Worm (Caenorhabditis elegans) whole organism, L1 larva: ENCODE measurements around the gene srsx-19.

Experiments used
- C04F5.9 ChIP-seq: sonication (generic microtip); optimal IDR thresholded peaks from 2 replicates; lab custom pipeline; 2016; ENCODE audit warnings: missing genetic modification characterization, missing compliant biosample characterization
- alr-1 ChIP-seq: fragments of 200-800 bp; sonication (Bioruptor generic); optimal IDR thresholded peaks from 2 replicates; lab custom pipeline; 2018; ENCODE audit warnings: borderline replicate concordance, mild to moderate bottlenecking, missing genetic modification characterization, missing compliant biosample characterization
- aly-2 ChIP-seq: fragments of 150-350 bp; optimal IDR thresholded peaks from 2 replicates; lab custom pipeline; 2014; ENCODE audit warnings: missing biosample characterization, missing genetic modification characterization
- ama-1 ChIP-seq: fragments of 150-350 bp; optimal IDR thresholded peaks from 2 replicates; lab custom pipeline; 2014
- blmp-1 ChIP-seq: fragments of 150-350 bp; optimal IDR thresholded peaks from 2 replicates; lab custom pipeline; 2014; ENCODE audit warnings: missing biosample characterization, missing genetic modification characterization
- ceh-63 ChIP-seq: fragments of 200-800 bp; sonication (Bioruptor generic); optimal IDR thresholded peaks from 2 replicates; lab custom pipeline; 2018; ENCODE audit warnings: mild to moderate bottlenecking, missing genetic modification characterization, missing compliant biosample characterization
- ceh-82 ChIP-seq, 3 experiments: fragments of 150-350 bp in 1 of 3; sonication (generic microtip) in 2 of 3; optimal IDR thresholded peaks; 2 replicates each; lab custom pipeline; 2014 to 2017; ENCODE audit warnings: missing biosample characterization in 3 of 3, missing genetic modification characterization in 3 of 3
- ceh-88 ChIP-seq: fragments of 200-800 bp; sonication (Bioruptor generic); IDR thresholded peaks from 2 replicates; pipeline ENCODE4 v1.3.6; 2022; ENCODE audit warnings: missing genetic modification characterization, missing compliant biosample characterization
- ces-1 ChIP-seq: fragments of 150-350 bp; optimal IDR thresholded peaks from 2 replicates; lab custom pipeline; 2014; ENCODE audit warnings: missing biosample characterization, missing genetic modification reagents, missing genetic modification characterization
- dsc-1 ChIP-seq: sonication (generic microtip); optimal IDR thresholded peaks from 2 replicates; lab custom pipeline; 2016; ENCODE audit warnings: mild to moderate bottlenecking, missing genetic modification characterization, missing compliant biosample characterization
- efl-1 ChIP-seq, 4 experiments: fragments of 150-350 bp; optimal IDR thresholded peaks in 3 of 4; peaks in 1 of 4; 1 replicate in 1 of 4; 2 replicates in 3 of 4; lab custom pipeline; 2014; ENCODE audit warnings: missing biosample characterization in 2 of 4, missing genetic modification characterization in 2 of 4, missing genetic modification reagents in 2 of 4
- egl-13 ChIP-seq: sonication (generic microtip); optimal IDR thresholded peaks from 2 replicates; lab custom pipeline; 2016; ENCODE audit warnings: missing genotype, missing genetic modification reagents, missing genetic modification characterization, missing compliant biosample characterization
- egl-27 ChIP-seq, 2 experiments: fragments of 150-350 bp in 1 of 2; sonication (generic microtip); optimal IDR thresholded peaks; 3 replicates each; lab custom pipeline; 2017 to 2018; ENCODE audit warnings: missing biosample characterization in 2 of 2, missing genetic modification characterization in 2 of 2, missing genetic modification reagents in 2 of 2
- elt-3 ChIP-seq, 6 experiments: fragments of 150-350 bp in 1 of 6; sonication (generic microtip); optimal IDR thresholded peaks; 2 replicates each; lab custom pipeline; 2017 to 2018; ENCODE audit warnings: missing biosample characterization in 6 of 6, missing genetic modification characterization in 6 of 6, inconsistent platforms in 1 of 6
- fkh-8 ChIP-seq: sonication (generic microtip); optimal IDR thresholded peaks from 2 replicates; lab custom pipeline; 2016; ENCODE audit warnings: mild to moderate bottlenecking, missing genetic modification characterization, missing compliant biosample characterization
- fos-1 ChIP-seq: fragments of 150-350 bp; optimal IDR thresholded peaks from 2 replicates; lab custom pipeline; 2014; ENCODE audit warnings: missing biosample characterization, missing genetic modification characterization
- grh-1 ChIP-seq: fragments of 200-800 bp; sonication (Bioruptor generic); IDR thresholded peaks from 2 replicates; pipeline ENCODE4 v1.3.6; 2022; ENCODE audit warnings: missing genetic modification reagents, missing genetic modification characterization, missing compliant biosample characterization
- irx-1 ChIP-seq: sonication (generic microtip); optimal IDR thresholded peaks from 2 replicates; lab custom pipeline; 2016; ENCODE audit warnings: missing genetic modification characterization, missing compliant biosample characterization
- isw-1 ChIP-seq: fragments of 200-800 bp; sonication (Bioruptor generic); IDR thresholded peaks from 2 replicates; pipeline ENCODE4 v1.3.6; 2022; ENCODE audit warnings: missing genetic modification characterization, missing compliant biosample characterization
- lin-14 ChIP-seq: fragments of 200-800 bp; sonication (Bioruptor generic); optimal IDR thresholded peaks from 2 replicates; lab custom pipeline; 2018; ENCODE audit warnings: mild to moderate bottlenecking, missing genetic modification characterization, moderate library complexity, missing compliant biosample characterization
- lin-15B ChIP-seq: fragments of 150-350 bp; sonication (generic microtip); optimal IDR thresholded peaks from 3 replicates; lab custom pipeline; 2014; ENCODE audit warnings: missing biosample characterization, missing genetic modification characterization
- lir-3 ChIP-seq: sonication (generic microtip); optimal IDR thresholded peaks from 2 replicates; lab custom pipeline; 2016; ENCODE audit warnings: mild to moderate bottlenecking, missing genetic modification characterization, moderate library complexity, missing compliant biosample characterization; ENCODE audit not compliant: poor library complexity
- lsy-2 ChIP-seq, 2 experiments: fragments of 150-350 bp; optimal IDR thresholded peaks; 2 replicates each; lab custom pipeline; 2014; ENCODE audit warnings: missing biosample characterization in 2 of 2, missing genetic modification characterization in 2 of 2
- mab-9 ChIP-seq: fragments of 200-800 bp; sonication (Bioruptor generic); IDR thresholded peaks from 2 replicates; pipeline ENCODE4 v1.3.6; 2022; ENCODE audit warnings: missing genetic modification reagents, missing genetic modification characterization, missing compliant biosample characterization
- mep-1 ChIP-seq: fragments of 150-350 bp; optimal IDR thresholded peaks from 2 replicates; lab custom pipeline; 2014; ENCODE audit warnings: missing biosample characterization, missing genetic modification characterization
- nhr-12 ChIP-seq: sonication (generic microtip); optimal IDR thresholded peaks from 2 replicates; lab custom pipeline; 2017; ENCODE audit warnings: missing biosample characterization, missing genetic modification characterization
- nhr-237 ChIP-seq: fragments of 150-350 bp; optimal IDR thresholded peaks from 2 replicates; lab custom pipeline; 2014; ENCODE audit warnings: missing biosample characterization, missing genetic modification characterization
- nhr-71 ChIP-seq: sonication (generic microtip); optimal IDR thresholded peaks from 2 replicates; lab custom pipeline; 2016; ENCODE audit warnings: mild to moderate bottlenecking, missing genetic modification characterization, moderate library complexity, missing compliant biosample characterization
- nhr-76 ChIP-seq: sonication (generic microtip); optimal IDR thresholded peaks from 2 replicates; lab custom pipeline; 2017; ENCODE audit warnings: missing biosample characterization, missing genetic modification characterization
- nhr-84 ChIP-seq: sonication (generic microtip); optimal IDR thresholded peaks from 2 replicates; lab custom pipeline; 2017; ENCODE audit warnings: missing biosample characterization, missing genetic modification characterization
- nhr-85 ChIP-seq: sonication (generic microtip); peaks from one replicate; lab custom pipeline; 2016; ENCODE audit warnings: missing genetic modification characterization, inconsistent platforms, missing compliant biosample characterization
- pag-3 ChIP-seq: sonication (generic microtip); optimal IDR thresholded peaks from 2 replicates; lab custom pipeline; 2017; ENCODE audit warnings: missing genetic modification characterization, mild to moderate bottlenecking, missing compliant biosample characterization, antibody characterized with exemption, borderline replicate concordance; ENCODE audit not compliant: insufficient read depth
- snu-23 ChIP-seq: sonication (generic microtip); optimal IDR thresholded peaks from 2 replicates; lab custom pipeline; 2016; ENCODE audit warnings: missing genetic modification characterization, missing compliant biosample characterization
- sptf-1 ChIP-seq: fragments of 150-350 bp; optimal IDR thresholded peaks from 2 replicates; lab custom pipeline; 2014; ENCODE audit warnings: missing biosample characterization, missing genetic modification characterization
- sup-37 ChIP-seq: fragments of 200-800 bp; sonication (Bioruptor generic); optimal IDR thresholded peaks from 2 replicates; lab custom pipeline; 2018; ENCODE audit warnings: mild to moderate bottlenecking, missing genetic modification characterization, missing compliant biosample characterization
- tbx-2 ChIP-seq: sonication (generic microtip); optimal IDR thresholded peaks from 2 replicates; lab custom pipeline; 2016; ENCODE audit warnings: missing genetic modification characterization, missing compliant biosample characterization
- tlp-1 ChIP-seq: fragments of 150-350 bp; optimal IDR thresholded peaks from 2 replicates; lab custom pipeline; 2014; ENCODE audit warnings: missing biosample characterization, missing genetic modification characterization
- unc-130 ChIP-seq: fragments of 150-350 bp; optimal IDR thresholded peaks from 2 replicates; lab custom pipeline; 2017; ENCODE audit warnings: missing biosample characterization, missing genetic modification characterization, inconsistent platforms
- unc-62 ChIP-seq: fragments of 150-350 bp; optimal IDR thresholded peaks from 2 replicates; lab custom pipeline; 2014; ENCODE audit warnings: missing biosample characterization, missing genetic modification reagents, missing genetic modification characterization
- unc-86 ChIP-seq: sonication (generic microtip); optimal IDR thresholded peaks from 2 replicates; lab custom pipeline; 2016; ENCODE audit warnings: missing genetic modification characterization, missing compliant biosample characterization
- vab-15 ChIP-seq: sonication (generic microtip); optimal IDR thresholded peaks from 2 replicates; lab custom pipeline; 2017; ENCODE audit warnings: missing genotype, mild to moderate bottlenecking, missing genetic modification characterization, missing compliant biosample characterization
- zag-1 ChIP-seq: fragments of 150-350 bp; optimal IDR thresholded peaks from 2 replicates; lab custom pipeline; 2014; ENCODE audit warnings: missing biosample characterization, missing genetic modification characterization

srsx-19 gene

ce11 chrV:13887358-13887757, at the start of gene srsx-19:
srsx-19 (plus strand) TSS chrV:13887658.
- no peak for TF ChIP-seq nhr-71 (tag; lab: Kevin White, UChicago)
- no peak for TF ChIP-seq nhr-85
- no peak for TF ChIP-seq ceh-63 (GFP tag; lab: Kevin White, UChicago)
- TF ChIP-seq pag-3 (tag; lab: Kevin White, UChicago), result no peak
- TF ChIP-seq nhr-12, result no peak
- no peak for TF ChIP-seq egl-13 (tag; lab: Kevin White, UChicago)
- no peak for TF ChIP-seq lsy-2 (tag; optimal IDR thresholded peaks at IDR 0.05; lab: Kevin White, UChicago)
- TF ChIP-seq unc-62, result no peak
- TF ChIP-seq nhr-84, result no peak
- TF ChIP-seq nhr-76 (tag; lab: Kevin White, UChicago), result no peak
- TF ChIP-seq unc-86 (tag; lab: Kevin White, UChicago), result no peak
- TF ChIP-seq sup-37 (GFP tag; lab: Kevin White, UChicago), result no peak
- no peak for TF ChIP-seq vab-15
- no peak for TF ChIP-seq mep-1

- no peak for TF ChIP-seq egl-27 (tag; optimal IDR thresholded peaks at IDR 0.05; lab: Kevin White, UChicago)
- TF ChIP-seq sptf-1 (tag; lab: Kevin White, UChicago), result no peak
- no peak for TF ChIP-seq aly-2
- no peak for TF ChIP-seq grh-1
- no peak for TF ChIP-seq unc-62
- no peak for TF ChIP-seq ama-1 (lab: Kevin White, UChicago)
- no peak for TF ChIP-seq unc-130
- TF ChIP-seq nhr-12, result no peak
- no peak for TF ChIP-seq snu-23 (GFP tag; lab: Kevin White, UChicago)
- TF ChIP-seq mab-9 (GFP tag; lab: Robert Waterston, UW), result no peak
- TF ChIP-seq egl-13 (tag; lab: Kevin White, UChicago), result no peak
- TF ChIP-seq tlp-1, result no peak
- TF ChIP-seq nhr-237 (tag; lab: Kevin White, UChicago), result no peak
- no peak for TF ChIP-seq lin-14
Measured at ce11 chrV:13839433-13839832, 48.0 kb upstream of the srsx-19 start, which contains the start of gene F55B12.10. F55B12.10 (plus strand) TSS chrV:13839733.

DNA sequence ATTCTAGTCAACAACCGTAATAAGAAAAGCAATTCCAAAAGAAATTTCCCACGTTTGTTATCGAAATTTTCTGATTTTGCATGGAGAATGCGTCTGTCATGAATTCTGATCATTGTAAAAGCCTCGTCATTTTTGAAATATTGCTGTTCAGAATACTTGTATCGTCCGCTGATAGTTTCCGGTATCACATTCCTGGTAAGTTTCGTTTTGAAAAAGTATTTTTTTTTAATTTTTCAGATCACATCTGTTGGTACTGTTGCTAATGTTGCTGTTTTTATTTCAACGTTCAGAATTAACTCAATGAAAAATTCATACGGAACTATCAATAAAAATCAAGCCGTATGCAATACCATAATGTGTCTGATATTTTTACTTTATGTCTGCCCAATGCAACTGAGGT, 46.5 kb upstream of the srsx-19 start, which contains the start of gene srx-17:
srx-17 (plus strand) TSS at position 301 of the 400 bp plus-strand sequence.
- TF ChIP-seq efl-1 (optimal IDR thresholded peaks at IDR 0.05; lab: Kevin White, UChicago) (no peak), efl-1 (GFP tag; optimal IDR thresholded peaks at IDR 0.05 in 1 of 2; lab: Kevin White, UChicago) (peak in 1 of 2 experiments; percentile 29), alr-1 (tag; lab: Kevin White, UChicago) (no peak), C04F5.9 (tag; lab: Kevin White, UChicago) (no peak)

DNA sequence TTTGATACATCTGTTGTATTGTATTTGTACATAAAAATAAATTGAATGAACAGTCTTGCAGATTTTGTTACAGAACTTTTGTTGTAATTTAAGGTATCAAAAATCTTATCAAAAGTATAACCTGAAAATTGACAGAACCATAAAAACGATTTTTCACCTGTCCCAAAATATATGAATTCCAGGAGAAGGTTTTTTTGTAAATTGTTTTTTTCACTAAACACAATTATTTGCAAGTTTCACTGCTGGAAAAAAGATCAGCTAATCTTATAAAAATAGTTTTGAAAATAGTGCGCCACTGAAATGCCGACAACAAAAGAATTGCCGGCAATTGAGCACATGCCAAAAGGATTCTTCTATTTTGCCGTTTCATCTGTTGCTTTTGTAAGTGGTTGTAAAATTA, 44.3 kb upstream of the srsx-19 start, which contains the start of gene srx-130:
srx-130 (plus strand) TSS at position 301 of the 400 bp plus-strand sequence.
- TF ChIP-seq C04F5.9 (tag; lab: Kevin White, UChicago), result no peak
- no peak for TF ChIP-seq sup-37 (GFP tag; lab: Kevin White, UChicago)
- TF ChIP-seq mab-9 (GFP tag; lab: Robert Waterston, UW), result no peak
- TF ChIP-seq fos-1 (tag; lab: Kevin White, UChicago), result no peak
- TF ChIP-seq grh-1, result no peak
- TF ChIP-seq ces-1 (GFP tag; lab: Kevin White, UChicago), result no peak
- TF ChIP-seq unc-86 (tag; lab: Kevin White, UChicago), result no peak
- no peak for TF ChIP-seq ceh-82 (tag; optimal IDR thresholded peaks at IDR 0.05; lab: Kevin White, UChicago)

DNA sequence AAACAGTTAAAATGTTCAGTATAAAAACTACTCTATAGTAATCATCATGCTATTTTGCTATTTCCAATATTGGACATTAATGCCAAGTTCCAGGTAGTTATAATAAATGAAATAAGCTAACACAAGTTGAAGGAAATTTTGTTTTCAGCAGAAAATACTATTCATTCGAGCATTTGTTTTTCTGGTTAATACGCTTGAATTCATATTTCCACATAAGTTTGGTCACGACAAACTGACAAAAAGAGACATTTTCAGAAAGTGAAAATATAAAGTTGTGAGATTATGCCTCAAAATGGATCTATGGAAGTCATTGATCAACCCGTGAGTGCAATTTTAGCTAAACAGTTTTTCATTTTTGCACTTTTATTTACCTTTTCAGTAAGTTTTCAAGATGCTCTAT, 42.3 kb upstream of the srsx-19 start, which contains the start of gene srx-131:
srx-131 (plus strand) TSS at position 301 of the 400 bp plus-strand sequence.
- TF ChIP-seq snu-23 (GFP tag; lab: Kevin White, UChicago) (no peak), dsc-1 (tag; lab: Kevin White, UChicago) (no peak), tbx-2 (tag; lab: Kevin White, UChicago) (no peak), lin-15B (no peak), lsy-2 (tag; optimal IDR thresholded peaks at IDR 0.05; lab: Kevin White, UChicago) (no peak), elt-3 (tag; optimal IDR thresholded peaks at IDR 0.05; lab: Kevin White, UChicago) (no peak), nhr-237 (tag; lab: Kevin White, UChicago) (no peak), irx-1 (tag; lab: Kevin White, UChicago) (no peak), alr-1 (tag; lab: Kevin White, UChicago) (no peak), ceh-88 (no peak), nhr-71 (tag; lab: Kevin White, UChicago) (no peak), isw-1 (GFP tag; lab: Robert Waterston, UW) (no peak), sptf-1 (tag; lab: Kevin White, UChicago) (no peak), lir-3 (tag; lab: Kevin White, UChicago) (no peak), fkh-8 (no peak), blmp-1 (tag; lab: Kevin White, UChicago) (no peak), lin-14 (no peak), egl-13 (tag; lab: Kevin White, UChicago) (no peak), zag-1 (no peak)
